Worm (Caenorhabditis elegans) whole organism, L3 larva: Measurements from ENCODE around the gene faxc-1.

Experiments
- ZK546.5 ChIP-seq: sonication (generic microtip); optimal IDR thresholded peaks from 2 replicates; lab custom pipeline; 2017; ENCODE audit warnings: missing biosample characterization, missing genetic modification characterization
- aly-2 ChIP-seq: fragments of 150-350 bp; optimal IDR thresholded peaks from 2 replicates; lab custom pipeline; 2014; ENCODE audit warnings: missing biosample characterization, missing genetic modification characterization
- ceh-16 ChIP-seq: sonication (generic microtip); optimal IDR thresholded peaks from 2 replicates; lab custom pipeline; 2017; ENCODE audit warnings: missing biosample characterization, missing genetic modification characterization
- ceh-28 ChIP-seq: fragments of 150-350 bp; optimal IDR thresholded peaks from 2 replicates; lab custom pipeline; 2014; ENCODE audit warnings: missing biosample characterization, missing genetic modification reagents, missing genetic modification characterization
- ceh-82 ChIP-seq: fragments of 150-350 bp; optimal IDR thresholded peaks from 2 replicates; lab custom pipeline; 2014; ENCODE audit warnings: missing biosample characterization, missing genetic modification characterization
- daf-12 ChIP-seq: fragments of 150-350 bp; optimal IDR thresholded peaks from 2 replicates; lab custom pipeline; 2014; ENCODE audit warnings: missing biosample characterization, missing genetic modification reagents, missing genetic modification characterization
- egl-5 ChIP-seq: fragments of 150-350 bp; optimal IDR thresholded peaks from 2 replicates; lab custom pipeline; 2017; ENCODE audit warnings: missing biosample characterization, missing genetic modification reagents, missing genetic modification characterization, inconsistent platforms
- elt-1 ChIP-seq: fragments of 150-350 bp; optimal IDR thresholded peaks from 2 replicates; lab custom pipeline; 2014; ENCODE audit warnings: missing biosample characterization, missing genetic modification characterization
- elt-2 ChIP-seq: sonication (generic microtip); optimal IDR thresholded peaks from 2 replicates; lab custom pipeline; 2016; ENCODE audit warnings: missing genetic modification reagents, mild to moderate bottlenecking, missing genetic modification characterization, missing compliant biosample characterization
- fkh-10 ChIP-seq: sonication (generic microtip); optimal IDR thresholded peaks from 2 replicates; lab custom pipeline; 2017; ENCODE audit warnings: missing biosample characterization, missing genetic modification reagents, missing genetic modification characterization
- fkh-2 ChIP-seq: fragments of 150-350 bp; optimal IDR thresholded peaks from 2 replicates; lab custom pipeline; 2014; ENCODE audit warnings: missing biosample characterization, missing genetic modification reagents, missing genetic modification characterization
- fos-1 ChIP-seq: fragments of 150-350 bp; optimal IDR thresholded peaks from 2 replicates; lab custom pipeline; 2014; ENCODE audit warnings: missing biosample characterization, missing genetic modification characterization
- hmg-11 ChIP-seq: sonication (generic microtip); optimal IDR thresholded peaks from 2 replicates; lab custom pipeline; 2016; ENCODE audit warnings: missing genetic modification characterization, missing compliant biosample characterization
- lin-15B ChIP-seq: fragments of 150-350 bp; optimal IDR thresholded peaks from 2 replicates; lab custom pipeline; 2014; ENCODE audit warnings: missing biosample characterization, missing genetic modification characterization
- lin-39 ChIP-seq: fragments of 150-350 bp; optimal IDR thresholded peaks from 2 replicates; lab custom pipeline; 2018; ENCODE audit warnings: missing biosample characterization, missing genetic modification reagents, missing genetic modification characterization
- lsy-12 ChIP-seq: sonication (generic microtip); optimal IDR thresholded peaks from 2 replicates; lab custom pipeline; 2016; ENCODE audit warnings: mild to moderate bottlenecking, missing genetic modification characterization, missing compliant biosample characterization
- mdl-1 ChIP-seq: fragments of 150-350 bp; optimal IDR thresholded peaks from 2 replicates; lab custom pipeline; 2014; ENCODE audit warnings: missing biosample characterization, missing genetic modification characterization
- mml-1 ChIP-seq: fragments of 150-350 bp; sonication (generic microtip); optimal IDR thresholded peaks from 3 replicates; lab custom pipeline; 2014; ENCODE audit warnings: missing biosample characterization, missing genetic modification characterization
- nfya-1 ChIP-seq: sonication (generic microtip); optimal IDR thresholded peaks from 2 replicates; lab custom pipeline; 2017; ENCODE audit warnings: missing genetic modification characterization, mild to moderate bottlenecking, missing compliant biosample characterization, antibody characterized with exemption, moderate library complexity; ENCODE audit not compliant: insufficient read depth
- nhr-11 ChIP-seq: fragments of 150-350 bp; optimal IDR thresholded peaks from 2 replicates; lab custom pipeline; 2014; ENCODE audit warnings: missing biosample characterization, missing genetic modification characterization
- nhr-12 ChIP-seq: fragments of 150-350 bp; optimal IDR thresholded peaks from 2 replicates; lab custom pipeline; 2014; ENCODE audit warnings: missing biosample characterization, missing genetic modification characterization
- nhr-237 ChIP-seq: fragments of 150-350 bp; optimal IDR thresholded peaks from 2 replicates; lab custom pipeline; 2014; ENCODE audit warnings: missing biosample characterization, missing genetic modification characterization
- nhr-25 ChIP-seq: sonication (generic microtip); optimal IDR thresholded peaks from 2 replicates; lab custom pipeline; 2017; ENCODE audit warnings: missing biosample characterization, missing genetic modification characterization
- nhr-28 ChIP-seq: fragments of 150-350 bp; optimal IDR thresholded peaks from 2 replicates; lab custom pipeline; 2014; ENCODE audit warnings: missing biosample characterization, missing genetic modification characterization
- nhr-43 ChIP-seq: sonication (generic microtip); optimal IDR thresholded peaks from 2 replicates; lab custom pipeline; 2016; ENCODE audit warnings: mild to moderate bottlenecking, missing genetic modification characterization, missing compliant biosample characterization; ENCODE audit not compliant: poor library complexity, severe bottlenecking
- nhr-67 ChIP-seq: fragments of 150-350 bp; optimal IDR thresholded peaks from 2 replicates; lab custom pipeline; 2014; ENCODE audit warnings: missing biosample characterization, missing genetic modification characterization
- nhr-76 ChIP-seq: fragments of 150-350 bp; sonication (generic microtip); optimal IDR thresholded peaks from 5 replicates; lab custom pipeline; 2014; ENCODE audit warnings: missing biosample characterization, missing genetic modification characterization
- nhr-77 ChIP-seq: fragments of 150-350 bp; optimal IDR thresholded peaks from 2 replicates; lab custom pipeline; 2014; ENCODE audit warnings: missing biosample characterization, missing genetic modification characterization
- pha-4 ChIP-seq: fragments of 150-350 bp; optimal IDR thresholded peaks from 2 replicates; lab custom pipeline; 2014; ENCODE audit warnings: missing biosample characterization, missing genetic modification reagents, missing genetic modification characterization
- pqm-1 ChIP-seq: fragments of 150-350 bp; optimal IDR thresholded peaks from 2 replicates; lab custom pipeline; 2017; ENCODE audit warnings: missing biosample characterization, missing genetic modification characterization, inconsistent platforms
- sea-2 ChIP-seq: fragments of 150-350 bp; sonication (generic microtip); optimal IDR thresholded peaks from 4 replicates; lab custom pipeline; 2014; ENCODE audit warnings: missing biosample characterization, missing genetic modification reagents, missing genetic modification characterization
- skn-1 ChIP-seq: fragments of 150-350 bp; optimal IDR thresholded peaks from 2 replicates; lab custom pipeline; 2014; ENCODE audit warnings: missing biosample characterization, missing genetic modification characterization
- snpc-4 ChIP-seq: fragments of 150-350 bp; optimal IDR thresholded peaks from 2 replicates; lab custom pipeline; 2014; ENCODE audit warnings: missing biosample characterization, missing genetic modification characterization
- tbx-2 ChIP-seq: sonication (generic microtip); optimal IDR thresholded peaks from 2 replicates; lab custom pipeline; 2016; ENCODE audit warnings: mild to moderate bottlenecking, missing genetic modification characterization, missing compliant biosample characterization
- unc-39 ChIP-seq: sonication (generic microtip); optimal IDR thresholded peaks from 4 replicates; lab custom pipeline; 2017; ENCODE audit warnings: missing biosample characterization, missing genetic modification characterization
- unc-62 ChIP-seq: fragments of 150-350 bp; sonication (generic microtip); optimal IDR thresholded peaks from 4 replicates; lab custom pipeline; 2014; ENCODE audit warnings: missing biosample characterization, missing genetic modification reagents, missing genetic modification characterization
- ztf-11 ChIP-seq: fragments of 150-350 bp; optimal IDR thresholded peaks from 2 replicates; lab custom pipeline; 2014; ENCODE audit warnings: missing biosample characterization, missing genetic modification characterization
- ztf-4 ChIP-seq: fragments of 150-350 bp; optimal IDR thresholded peaks from 2 replicates; lab custom pipeline; 2014; ENCODE audit warnings: missing biosample characterization, missing genetic modification characterization

faxc-1 gene

ce11 chrII:12274944-12275343, 11.0 kb downstream of the faxc-1 start, which contains the start of gene Y57A10A.27:
Y57A10A.27 (minus strand) TSS chrII:12275044.
- no peak for TF ChIP-seq lin-15B (tag; lab: Kevin White, UChicago)
- TF ChIP-seq fkh-2 (tag; lab: Kevin White, UChicago): no peak
- no peak for TF ChIP-seq nfya-1 (tag; lab: Kevin White, UChicago)
- TF ChIP-seq fkh-10 (GFP tag; lab: Kevin White, UChicago): no peak
- no peak for TF ChIP-seq ZK546.5 (tag; lab: Kevin White, UChicago)
- TF ChIP-seq ztf-11: no peak
- no peak for TF ChIP-seq nhr-25
- no peak for TF ChIP-seq nhr-237 (tag; lab: Kevin White, UChicago)
- TF ChIP-seq ceh-82 (tag; lab: Kevin White, UChicago): no peak
- TF ChIP-seq aly-2 (tag; lab: Kevin White, UChicago): no peak
- TF ChIP-seq ztf-4 (tag; lab: Kevin White, UChicago): no peak
- no peak for TF ChIP-seq nhr-67 (tag; lab: Kevin White, UChicago)
- TF ChIP-seq unc-39 (tag; lab: Kevin White, UChicago): no peak
- TF ChIP-seq egl-5 (tag; lab: Kevin White, UChicago): no peak
- TF ChIP-seq pha-4: no peak
- TF ChIP-seq skn-1 (tag; lab: Kevin White, UChicago): no peak
- no peak for TF ChIP-seq fos-1
- no peak for TF ChIP-seq nhr-77
- TF ChIP-seq nhr-11: no peak
- TF ChIP-seq nhr-76 (tag; lab: Kevin White, UChicago): no peak

- no peak for TF ChIP-seq mdl-1 (tag; lab: Kevin White, UChicago)
- no peak for TF ChIP-seq pqm-1 (tag; lab: Kevin White, UChicago)
- no peak for TF ChIP-seq nhr-76 (tag; lab: Kevin White, UChicago)
- TF ChIP-seq ztf-4 (tag; lab: Kevin White, UChicago): no peak
- TF ChIP-seq elt-2: no peak
- no peak for TF ChIP-seq tbx-2 (tag; lab: Kevin White, UChicago)
- no peak for TF ChIP-seq skn-1 (tag; lab: Kevin White, UChicago)
- TF ChIP-seq mml-1 (tag; lab: Kevin White, UChicago): no peak
- TF ChIP-seq elt-1: no peak
- TF ChIP-seq sea-2 (GFP tag; lab: Kevin White, UChicago): no peak
- no peak for TF ChIP-seq ceh-16 (tag; lab: Kevin White, UChicago)
- TF ChIP-seq nhr-237 (tag; lab: Kevin White, UChicago): no peak
- no peak for TF ChIP-seq lin-15B (tag; lab: Kevin White, UChicago)
- no peak for TF ChIP-seq fos-1
Observed at ce11 chrII:12278602-12279001, 14.6 kb downstream of the faxc-1 start.

ce11 chrII:12279259-12279658, 15.3 kb downstream of the faxc-1 start, which contains the start of the genes tric-1B.2 and Y57A10A.29:
tric-1B.2 (minus strand) TSS chrII:12279387.
Y57A10A.29 (plus strand) TSS chrII:12279561.
- TF ChIP-seq nhr-25 (no peak), hmg-11 (tag; lab: Kevin White, UChicago) (peak; percentile 51), tbx-2 (tag; lab: Kevin White, UChicago) (no peak), pha-4 (peak; percentile 7), nhr-11 (no peak), unc-62 (GFP tag; lab: Kevin White, UChicago) (no peak)

- no peak for TF ChIP-seq fos-1
- no peak for TF ChIP-seq nhr-28
- TF ChIP-seq nhr-77: no peak
- TF ChIP-seq nhr-12: no peak
- no peak for TF ChIP-seq ztf-11
- no peak for TF ChIP-seq ztf-4 (tag; lab: Kevin White, UChicago)
- no peak for TF ChIP-seq ZK546.5 (tag; lab: Kevin White, UChicago)
- TF ChIP-seq pha-4: no peak
- no peak for TF ChIP-seq fkh-2 (tag; lab: Kevin White, UChicago)
- no peak for TF ChIP-seq nhr-237 (tag; lab: Kevin White, UChicago)
- no peak for TF ChIP-seq skn-1 (tag; lab: Kevin White, UChicago)
- TF ChIP-seq ceh-16 (tag; lab: Kevin White, UChicago): no peak
- no peak for TF ChIP-seq hmg-11 (tag; lab: Kevin White, UChicago)
- TF ChIP-seq egl-5 (tag; lab: Kevin White, UChicago): no peak
- no peak for TF ChIP-seq elt-1
- TF ChIP-seq lin-15B (tag; lab: Kevin White, UChicago): no peak
- no peak for TF ChIP-seq nhr-25
- TF ChIP-seq sea-2 (GFP tag; lab: Kevin White, UChicago): no peak
Observed at ce11 chrII:12280360-12280759, 16.4 kb downstream of the faxc-1 start, which contains the start of gene ife-5. ife-5 (plus strand) TSS chrII:12280660.

ce11 chrII:12284045-12284444, 20.1 kb downstream of the faxc-1 start:
- TF ChIP-seq hmg-11 (tag; lab: Kevin White, UChicago) (no peak), lin-39 (no peak), ceh-28 (tag; lab: Kevin White, UChicago) (no peak), snpc-4 (tag; lab: Kevin White, UChicago) (no peak), nhr-67 (tag; lab: Kevin White, UChicago) (no peak), mdl-1 (tag; lab: Kevin White, UChicago) (no peak), nhr-43 (no peak), mml-1 (tag; lab: Kevin White, UChicago) (no peak), unc-62 (GFP tag; lab: Kevin White, UChicago) (no peak), lsy-12 (no peak), tbx-2 (tag; lab: Kevin White, UChicago) (no peak), ztf-11 (no peak), daf-12 (tag; lab: Kevin White, UChicago) (no peak)
